Fruit fly (Drosophila melanogaster): ENCODE data around the gene gny.

- TF ChIP-seq inv (GFP tag; IDR thresholded peaks at IDR 0.05; ENCODE audit: partially characterized antibody) (no peak), lmd (GFP tag; IDR thresholded peaks at IDR 0.05) (no peak), CG18262 (tag; optimal IDR thresholded peaks at IDR 0.05) (no peak), usp (GFP tag; optimal IDR thresholded peaks at IDR 0.05) (no peak), Dref (GFP tag; IDR thresholded peaks at IDR 0.05) (peak; percentile 85), CG10209 (GFP tag; optimal IDR thresholded peaks at IDR 0.05) (no peak), CG11085 (GFP tag; IDR thresholded peaks at IDR 0.05) (no peak), ab (GFP tag; optimal IDR thresholded peaks at IDR 0.05) (no peak), CG8388 (GFP tag; optimal IDR thresholded peaks at IDR 0.05) (no peak), Fer2 (tag; optimal IDR thresholded peaks at IDR 0.05) (no peak)
Measured at dm6 chr2L:10379865-10380264, at the start of gene gny.
